Fruit fly (Drosophila melanogaster) whole organism, prepupa: ENCODE data around the gene ymp.

Experiments
- CG10631 ChIP-seq: fragments of 200-800 bp; sonication (Bioruptor generic); optimal IDR thresholded peaks from 2 replicates; lab custom pipeline; 2016; ENCODE audit warnings: missing biosample characterization, missing genetic modification characterization
- CG11902 ChIP-seq: fragments of 200-800 bp; sonication (Bioruptor generic); optimal IDR thresholded peaks from 3 replicates; lab custom pipeline; 2016; ENCODE audit warnings: missing biosample characterization, missing genetic modification characterization
- CG15336 ChIP-seq: fragments of 200-800 bp; sonication (Bioruptor generic); IDR thresholded peaks from 2 replicates; pipeline ENCODE4 v1.3.6; 2022; ENCODE audit warnings: missing biosample characterization, missing genetic modification characterization
- CG1621 ChIP-seq: fragments of 200-800 bp; sonication (Bioruptor generic); optimal IDR thresholded peaks from 3 replicates; lab custom pipeline; 2018; ENCODE audit warnings: missing biosample characterization, mild to moderate bottlenecking, missing genetic modification characterization
- CG16779 ChIP-seq: fragments of 200-800 bp; sonication (Bioruptor generic); optimal IDR thresholded peaks from 3 replicates; lab custom pipeline; 2017; ENCODE audit warnings: missing biosample characterization, mild to moderate bottlenecking, missing genetic modification characterization
- CG3032 ChIP-seq: fragments of 200-800 bp; optimal IDR thresholded peaks from 2 replicates; lab custom pipeline; 2019; ENCODE audit warnings: missing biosample characterization, mild to moderate bottlenecking, missing genetic modification characterization, moderate library complexity
- CG32006 ChIP-seq: fragments of 200-800 bp; sonication (Bioruptor generic); optimal IDR thresholded peaks from 3 replicates; lab custom pipeline; 2017; ENCODE audit warnings: missing biosample characterization, mild to moderate bottlenecking, missing genetic modification characterization
- CG34406 ChIP-seq: fragments of 200-800 bp; sonication (Bioruptor generic); optimal IDR thresholded peaks from 3 replicates; lab custom pipeline; 2016; ENCODE audit warnings: missing biosample characterization, missing genetic modification characterization
- CG4318 ChIP-seq: fragments of 200-800 bp; sonication (Bioruptor generic); optimal IDR thresholded peaks from 3 replicates; lab custom pipeline; 2017; ENCODE audit warnings: missing biosample characterization, mild to moderate bottlenecking, missing genetic modification characterization
- CG6163 ChIP-seq: fragments of 200-800 bp; sonication (Bioruptor generic); IDR thresholded peaks from 3 replicates; pipeline ENCODE4 v1.3.6; 2022; ENCODE audit warnings: missing biosample characterization, missing genetic modification characterization
- CG6276 ChIP-seq: fragments of 200-800 bp; sonication (Bioruptor generic); optimal IDR thresholded peaks from 2 replicates; lab custom pipeline; 2017; ENCODE audit warnings: missing biosample characterization, mild to moderate bottlenecking, missing genetic modification characterization
- CG6792 ChIP-seq: fragments of 200-800 bp; sonication (Bioruptor generic); optimal IDR thresholded peaks from 3 replicates; lab custom pipeline; 2016; ENCODE audit warnings: missing biosample characterization, missing genetic modification characterization
- CG6854 ChIP-seq: fragments of 200-800 bp; sonication (Bioruptor generic); optimal IDR thresholded peaks from 2 replicates; lab custom pipeline; 2017; ENCODE audit warnings: missing biosample characterization, mild to moderate bottlenecking, missing genetic modification characterization
- CG8119 ChIP-seq: fragments of 200-800 bp; sonication (Bioruptor generic); IDR thresholded peaks from 3 replicates; pipeline ENCODE4 v1.3.6; 2022; ENCODE audit warnings: missing biosample characterization, missing genetic modification characterization
- CG8319 ChIP-seq: fragments of 200-800 bp; sonication (Bioruptor generic); optimal IDR thresholded peaks from 3 replicates; lab custom pipeline; 2016; ENCODE audit warnings: missing biosample characterization, missing genetic modification characterization
- CG8632 ChIP-seq: fragments of 200-800 bp; sonication (Bioruptor generic); optimal IDR thresholded peaks from 3 replicates; lab custom pipeline; 2016; ENCODE audit warnings: missing biosample characterization, missing genetic modification characterization
- CG9139 ChIP-seq: fragments of 200-800 bp; sonication (Bioruptor generic); optimal IDR thresholded peaks from 3 replicates; lab custom pipeline; 2017; ENCODE audit warnings: missing biosample characterization, mild to moderate bottlenecking, missing genetic modification characterization
- Eip75B ChIP-seq: fragments of 200-800 bp; sonication (Bioruptor generic); optimal IDR thresholded peaks from 3 replicates; lab custom pipeline; 2016; ENCODE audit warnings: missing biosample characterization, missing genetic modification characterization
- Eip78C ChIP-seq: fragments of 200-800 bp; sonication (Bioruptor generic); peaks from one replicate; lab custom pipeline; 2016; ENCODE audit warnings: missing biosample characterization, missing genetic modification characterization
- Eip93F ChIP-seq: fragments of 200-800 bp; sonication (Bioruptor generic); optimal IDR thresholded peaks from 2 replicates; lab custom pipeline; 2016; ENCODE audit warnings: missing biosample characterization, mild to moderate bottlenecking, missing genetic modification characterization
- Ets21C ChIP-seq: fragments of 200-800 bp; sonication (Bioruptor generic); optimal IDR thresholded peaks from 3 replicates; lab custom pipeline; 2016; ENCODE audit warnings: missing biosample characterization, missing genetic modification characterization
- Gug ChIP-seq: fragments of 200-800 bp; sonication (Bioruptor generic); IDR thresholded peaks from 2 replicates; pipeline ENCODE4 v1.3.6; 2022; ENCODE audit warnings: missing biosample characterization, missing genetic modification characterization
- Hr38 ChIP-seq: sonication (Bioruptor generic); optimal IDR thresholded peaks from 2 replicates; lab custom pipeline; 2016; ENCODE audit warnings: missing biosample characterization, missing genetic modification characterization
- Hr39 ChIP-seq: fragments of 200-800 bp; sonication (Bioruptor generic); optimal IDR thresholded peaks from 2 replicates; lab custom pipeline; 2016; ENCODE audit warnings: missing biosample characterization, missing genetic modification characterization
- Hr4 ChIP-seq: fragments of 200-800 bp; sonication (Bioruptor generic); optimal IDR thresholded peaks from 3 replicates; lab custom pipeline; 2016; ENCODE audit warnings: missing biosample characterization, missing genetic modification characterization
- Lpt ChIP-seq: fragments of 200-800 bp; sonication (Bioruptor generic); optimal IDR thresholded peaks from 3 replicates; lab custom pipeline; 2016; ENCODE audit warnings: missing biosample characterization, missing genetic modification characterization
- Met ChIP-seq: fragments of 200-800 bp; sonication (Bioruptor generic); optimal IDR thresholded peaks from 3 replicates; lab custom pipeline; 2016; ENCODE audit warnings: missing biosample characterization, missing genetic modification characterization
- OdsH ChIP-seq: fragments of 200-800 bp; sonication (Bioruptor generic); optimal IDR thresholded peaks from 3 replicates; lab custom pipeline; 2016; ENCODE audit warnings: missing biosample characterization, missing genetic modification characterization
- Smox ChIP-seq: fragments of 200-800 bp; sonication (Bioruptor generic); optimal IDR thresholded peaks from 3 replicates; lab custom pipeline; 2016; ENCODE audit warnings: missing biosample characterization, missing genetic modification characterization
- Sox102F ChIP-seq: fragments of 200-800 bp; sonication (Bioruptor generic); optimal IDR thresholded peaks from 2 replicates; lab custom pipeline; 2016; ENCODE audit warnings: missing biosample characterization, mild to moderate bottlenecking, missing genetic modification characterization
- Sox14 ChIP-seq: fragments of 200-800 bp; sonication (Bioruptor generic); optimal IDR thresholded peaks from 3 replicates; lab custom pipeline; 2016; ENCODE audit warnings: missing biosample characterization, missing genetic modification characterization
- acj6 ChIP-seq: fragments of 200-800 bp; sonication (Bioruptor generic); optimal IDR thresholded peaks from 3 replicates; lab custom pipeline; 2016; ENCODE audit warnings: missing biosample characterization, missing genetic modification characterization
- cyc ChIP-seq: fragments of 200-800 bp; sonication (Bioruptor generic); optimal IDR thresholded peaks from 3 replicates; lab custom pipeline; 2016; ENCODE audit warnings: missing biosample characterization, missing genetic modification characterization
- dac ChIP-seq: fragments of 200-800 bp; sonication (Bioruptor generic); optimal IDR thresholded peaks from 2 replicates; lab custom pipeline; 2017; ENCODE audit warnings: missing biosample characterization, mild to moderate bottlenecking, missing genetic modification characterization
- eg ChIP-seq: fragments of 200-800 bp; sonication (Bioruptor generic); IDR thresholded peaks from 3 replicates; pipeline ENCODE4 v1.3.6; 2022; ENCODE audit warnings: missing biosample characterization, missing genetic modification characterization
- esn ChIP-seq: fragments of 200-800 bp; sonication (Bioruptor generic); optimal IDR thresholded peaks from 2 replicates; lab custom pipeline; 2016; ENCODE audit warnings: missing biosample characterization, mild to moderate bottlenecking, missing genetic modification characterization, moderate library complexity
- fd59A ChIP-seq: fragments of 200-800 bp; sonication (Bioruptor generic); optimal IDR thresholded peaks from 2 replicates; lab custom pipeline; 2017; ENCODE audit warnings: missing biosample characterization, mild to moderate bottlenecking, missing genetic modification characterization, missing genetic modification reagents
- fd85E ChIP-seq: fragments of 200-800 bp; sonication (Bioruptor generic); optimal IDR thresholded peaks from 3 replicates; lab custom pipeline; 2016; ENCODE audit warnings: missing biosample characterization, missing genetic modification characterization
- lz ChIP-seq: fragments of 200-800 bp; sonication (Bioruptor generic); optimal IDR thresholded peaks from 3 replicates; lab custom pipeline; 2016; ENCODE audit warnings: missing biosample characterization, missing genetic modification characterization
- net ChIP-seq: fragments of 200-800 bp; sonication (Bioruptor generic); optimal IDR thresholded peaks from 3 replicates; lab custom pipeline; 2016; ENCODE audit warnings: missing biosample characterization, missing genetic modification characterization
- pdm3 ChIP-seq: fragments of 200-800 bp; sonication (Bioruptor generic); optimal IDR thresholded peaks from 3 replicates; lab custom pipeline; 2016; ENCODE audit warnings: missing biosample characterization, missing genetic modification characterization
- salr ChIP-seq, 2 experiments: fragments of 200-800 bp; sonication (Bioruptor generic); optimal IDR thresholded peaks; 3 replicates each; lab custom pipeline; 2016 to 2018; ENCODE audit warnings: missing biosample characterization in 2 of 2, missing genetic modification characterization in 2 of 2, mild to moderate bottlenecking in 1 of 2
- spab ChIP-seq: fragments of 200-800 bp; sonication (Bioruptor generic); optimal IDR thresholded peaks from 2 replicates; lab custom pipeline; 2017; ENCODE audit warnings: missing biosample characterization, mild to moderate bottlenecking, missing genetic modification characterization, missing genetic modification reagents
- ss ChIP-seq, 2 experiments: fragments of 200-800 bp; sonication (Bioruptor generic); optimal IDR thresholded peaks; 2 replicates in 1 of 2; 3 replicates in 1 of 2; lab custom pipeline; 2017 to 2018; ENCODE audit warnings: mild to moderate bottlenecking in 2 of 2, missing biosample characterization in 2 of 2, missing genetic modification characterization in 2 of 2, moderate library complexity in 1 of 2
- svp ChIP-seq: fragments of 200-800 bp; sonication (Bioruptor generic); peaks from one replicate; lab custom pipeline; 2016; ENCODE audit warnings: missing biosample characterization, missing genetic modification characterization
- topi ChIP-seq: fragments of 200-800 bp; sonication (Bioruptor generic); optimal IDR thresholded peaks from 3 replicates; lab custom pipeline; 2016; ENCODE audit warnings: missing biosample characterization, missing genetic modification characterization
- vri ChIP-seq: fragments of 200-800 bp; sonication (Bioruptor generic); optimal IDR thresholded peaks from 3 replicates; lab custom pipeline; 2016; ENCODE audit warnings: missing biosample characterization, mild to moderate bottlenecking, missing genetic modification characterization

Gene ymp

dm6 chr3R:25555365-25556106 is 53.4 kb downstream of the ymp start (continued):
- TF ChIP-seq CG1621 (peak; percentile 76), Sox102F (GFP tag; lab: Kevin White, UChicago) (peak; percentile 69), CG6854 (GFP tag; lab: Kevin White, UChicago) (peak; percentile 43), Lpt (GFP tag; lab: Kevin White, UChicago) (peak; percentile 68), spab (peak; percentile 86), topi (GFP tag; lab: Kevin White, UChicago) (peak; percentile 79), fd59A (GFP tag; lab: Kevin White, UChicago) (peak; percentile 78), Ets21C (GFP tag; lab: Kevin White, UChicago) (peak; percentile 70), CG8319 (GFP tag; lab: Kevin White, UChicago) (peak; percentile 58), Sox14 (peak; percentile 81), cyc (peak; percentile 78), CG4318 (GFP tag; lab: Kevin White, UChicago) (peak; percentile 90), fd85E (peak; percentile 46), CG8119 (GFP tag; lab: Robert Waterston, UW) (peak; percentile 82), CG9139 (peak; percentile 68), Hr39 (GFP tag; lab: Kevin White, UChicago) (peak; percentile 79), ss (GFP tag; optimal IDR thresholded peaks at IDR 0.05; lab: Kevin White, UChicago) (peak; percentile 83 to 90), CG15336 (GFP tag; lab: Robert Waterston, UW) (peak; percentile 81), CG10631 (GFP tag; lab: Kevin White, UChicago) (peak; percentile 93), esn (GFP tag; lab: Kevin White, UChicago) (peak; percentile 87), dac (peak; percentile 73), lz (peak; percentile 83), pdm3 (GFP tag; lab: Kevin White, UChicago) (peak; percentile 81), acj6 (GFP tag; lab: Kevin White, UChicago) (peak; percentile 89), Hr4 (GFP tag; lab: Kevin White, UChicago) (peak; percentile 79), Smox (GFP tag; lab: Kevin White, UChicago) (peak; percentile 75), CG8632 (GFP tag; lab: Kevin White, UChicago) (peak; percentile 90), Met (peak; percentile 82), vri (GFP tag; lab: Kevin White, UChicago) (peak; percentile 70), Eip93F (peak; percentile 60), eg (peak; percentile 74), CG34406 (GFP tag; lab: Kevin White, UChicago) (peak; percentile 88), CG6792 (GFP tag; lab: Kevin White, UChicago) (peak; percentile 84), Eip75B (GFP tag; lab: Kevin White, UChicago) (peak; percentile 66), OdsH (GFP tag; lab: Kevin White, UChicago) (peak; percentile 89), Gug (GFP tag; lab: Robert Waterston, UW) (peak; percentile 41), CG6276 (GFP tag; lab: Kevin White, UChicago) (peak; percentile 82), CG11902 (peak; percentile 80), CG3032 (peak; percentile 99), net (GFP tag; lab: Kevin White, UChicago) (peak; percentile 78), salr (GFP tag; optimal IDR thresholded peaks at IDR 0.05; lab: Kevin White, UChicago) (peak; percentile 79 to 84)

- TF ChIP-seq Hr39 (GFP tag; lab: Kevin White, UChicago), result peak; percentile 22
- peak; percentile 42 for TF ChIP-seq CG34406 (GFP tag; lab: Kevin White, UChicago)
- TF ChIP-seq CG8632 (GFP tag; lab: Kevin White, UChicago), result peak; percentile 27
- TF ChIP-seq Sox102F (GFP tag; lab: Kevin White, UChicago), result peak; percentile 13
- peak; percentile 3 for TF ChIP-seq CG6276 (GFP tag; lab: Kevin White, UChicago)
- peak; percentile 35 for TF ChIP-seq CG32006 (GFP tag; lab: Kevin White, UChicago)
- peak; percentile 42; the same call in 2 of the 3 replicates for TF ChIP-seq CG6163
- peak; percentile 9 for TF ChIP-seq topi (GFP tag; lab: Kevin White, UChicago)
- TF ChIP-seq OdsH (GFP tag; lab: Kevin White, UChicago), result peak; percentile 47
- TF ChIP-seq dac, result no peak
- peak; percentile 22 for TF ChIP-seq Smox (GFP tag; lab: Kevin White, UChicago)
- no peak for TF ChIP-seq ss (GFP tag; optimal IDR thresholded peaks at IDR 0.05; lab: Kevin White, UChicago)
- TF ChIP-seq Ets21C (GFP tag; lab: Kevin White, UChicago), result no peak
- TF ChIP-seq acj6 (GFP tag; lab: Kevin White, UChicago), result peak; percentile 34
- peak; percentile 41 for TF ChIP-seq esn (GFP tag; lab: Kevin White, UChicago)
- peak; percentile 72 for TF ChIP-seq svp
- peak; percentile 48; the same call in 2 of the 3 replicates for TF ChIP-seq CG8119 (GFP tag; lab: Robert Waterston, UW)
- TF ChIP-seq CG3032, result no peak
- peak; percentile 38 for TF ChIP-seq Hr4 (GFP tag; lab: Kevin White, UChicago)
- TF ChIP-seq Met, result peak; percentile 34
- peak; percentile 69 for TF ChIP-seq Eip78C (GFP tag; lab: Kevin White, UChicago)
- TF ChIP-seq salr (GFP tag; optimal IDR thresholded peaks at IDR 0.05; lab: Kevin White, UChicago), result peak in 1 of 2 experiments; percentile 4
- TF ChIP-seq Hr38 (GFP tag; lab: Kevin White, UChicago), result no peak
- TF ChIP-seq CG15336 (GFP tag; lab: Robert Waterston, UW), result peak; percentile 28; the same call in 1 of the 2 replicates
- no peak for TF ChIP-seq CG16779 (tag; lab: Kevin White, UChicago)
Measured at dm6 chr3R:25552181-25552580, 56.7 kb downstream of the ymp start.
